Worm (Caenorhabditis elegans) whole organism, young adult: Measurements from ENCODE around the gene C28C12.11.
A peak's percentile ranks its signal among the peaks of the same experiment; 100 is the strongest.

Experiments
- B0261.1 ChIP-seq: sonication (generic microtip); optimal IDR thresholded peaks from 2 replicates; lab custom pipeline; 2016; ENCODE audit warnings: mild to moderate bottlenecking, missing genetic modification characterization, moderate library complexity, missing compliant biosample characterization
- C06A6.2 ChIP-seq: fragments of 200-800 bp; sonication (Bioruptor generic); conservative IDR thresholded peaks from 2 replicates; pipeline ENCODE4 v1.3.6; 2022; ENCODE audit warnings: missing genetic modification characterization, missing compliant biosample characterization
- D2030.7 ChIP-seq: fragments of 200-800 bp; sonication (Bioruptor generic); IDR thresholded peaks from 2 replicates; pipeline ENCODE4 v1.3.6; 2022; ENCODE audit warnings: missing genetic modification reagents, missing genetic modification characterization, missing compliant biosample characterization
- F10E7.11 ChIP-seq: sonication (generic microtip); optimal IDR thresholded peaks from 2 replicates; lab custom pipeline; 2017; ENCODE audit warnings: mild to moderate bottlenecking, missing genetic modification characterization, moderate library complexity, missing compliant biosample characterization
- F33H1.4 ChIP-seq: fragments of 200-800 bp; sonication (Bioruptor generic); IDR thresholded peaks from 2 replicates; pipeline ENCODE4 v1.3.6; 2022; ENCODE audit warnings: missing genetic modification reagents, missing genetic modification characterization, missing compliant biosample characterization
- F49E8.2 ChIP-seq: sonication (generic microtip); optimal IDR thresholded peaks from 3 replicates; lab custom pipeline; 2017; ENCODE audit warnings: missing genetic modification characterization, mild to moderate bottlenecking, missing compliant biosample characterization, antibody characterized with exemption, moderate library complexity; ENCODE audit not compliant: insufficient read depth
- F52B5.7 ChIP-seq: sonication (generic microtip); optimal IDR thresholded peaks from 2 replicates; lab custom pipeline; 2016; ENCODE audit warnings: mild to moderate bottlenecking, missing genetic modification characterization, missing compliant biosample characterization
- F57A8.1 ChIP-seq: fragments of 200-800 bp; sonication (Bioruptor generic); optimal IDR thresholded peaks from 2 replicates; lab custom pipeline; 2018; ENCODE audit warnings: mild to moderate bottlenecking, missing genetic modification characterization, moderate library complexity, missing compliant biosample characterization
- K11D2.4 ChIP-seq: fragments of 200-800 bp; sonication (Bioruptor generic); IDR thresholded peaks from 2 replicates; pipeline ENCODE4 v1.3.6; 2022; ENCODE audit warnings: missing genetic modification reagents, missing genetic modification characterization, missing compliant biosample characterization
- K12H6.12 ChIP-seq: fragments of 200-800 bp; sonication (Bioruptor generic); optimal IDR thresholded peaks from 2 replicates; lab custom pipeline; 2018; ENCODE audit warnings: mild to moderate bottlenecking, missing genetic modification characterization, missing compliant biosample characterization
- aptf-3 ChIP-seq: fragments of 200-800 bp; sonication (Bioruptor generic); IDR thresholded peaks from 2 replicates; pipeline ENCODE4 v1.3.6; 2022; ENCODE audit warnings: missing genetic modification characterization, missing compliant biosample characterization
- athp-1 ChIP-seq: sonication (generic microtip); optimal IDR thresholded peaks from 2 replicates; lab custom pipeline; 2017; ENCODE audit warnings: mild to moderate bottlenecking, missing genetic modification characterization, missing compliant biosample characterization
- attf-3 ChIP-seq: fragments of 200-800 bp; sonication (Bioruptor generic); conservative IDR thresholded peaks from 2 replicates; pipeline ENCODE4 v1.3.6; 2022; ENCODE audit warnings: missing genetic modification reagents, missing genetic modification characterization, missing compliant biosample characterization
- bed-1 ChIP-seq: fragments of 200-800 bp; sonication (Bioruptor generic); IDR thresholded peaks from 2 replicates; pipeline ENCODE4 v1.3.6; 2022; ENCODE audit warnings: missing genetic modification reagents, missing genetic modification characterization, missing compliant biosample characterization
- ceh-79 ChIP-seq: sonication (generic microtip); optimal IDR thresholded peaks from 2 replicates; lab custom pipeline; 2017; ENCODE audit warnings: mild to moderate bottlenecking, missing genetic modification characterization, missing compliant biosample characterization
- die-1 ChIP-seq: sonication (generic microtip); optimal IDR thresholded peaks from 2 replicates; lab custom pipeline; 2016; ENCODE audit warnings: missing genotype, mild to moderate bottlenecking, missing genetic modification characterization, missing compliant biosample characterization
- efl-1 ChIP-seq: fragments of 150-350 bp; optimal IDR thresholded peaks from 2 replicates; lab custom pipeline; 2014; ENCODE audit warnings: missing biosample characterization, missing genetic modification reagents, missing genetic modification characterization
- ekl-4 ChIP-seq: fragments of 200-800 bp; sonication (Bioruptor generic); IDR thresholded peaks from 2 replicates; pipeline ENCODE4 v1.3.6; 2022; ENCODE audit warnings: missing genetic modification reagents, missing genetic modification characterization, missing compliant biosample characterization
- ets-4 ChIP-seq: fragments of 200-800 bp; sonication (Bioruptor generic); optimal IDR thresholded peaks from 2 replicates; lab custom pipeline; 2018; ENCODE audit warnings: mild to moderate bottlenecking, missing genetic modification characterization, missing compliant biosample characterization
- fkh-3 ChIP-seq: sonication (generic microtip); optimal IDR thresholded peaks from 2 replicates; lab custom pipeline; 2016; ENCODE audit warnings: mild to moderate bottlenecking, missing genetic modification characterization, missing compliant biosample characterization
- gei-17 ChIP-seq: fragments of 200-800 bp; sonication (Bioruptor generic); optimal IDR thresholded peaks from 2 replicates; lab custom pipeline; 2018; ENCODE audit warnings: mild to moderate bottlenecking, missing genetic modification characterization, missing compliant biosample characterization
- lag-1 ChIP-seq: fragments of 200-800 bp; sonication (Bioruptor generic); IDR thresholded peaks from 2 replicates; pipeline ENCODE4 v1.3.6; 2022; ENCODE audit warnings: missing genetic modification reagents, missing genetic modification characterization, missing compliant biosample characterization
- let-607 ChIP-seq, 2 experiments: fragments of 200-800 bp in 1 of 2; sonication (Bioruptor generic) in 1 of 2; sonication (generic microtip) in 1 of 2; optimal IDR thresholded peaks; 2 replicates each; lab custom pipeline; 2016 to 2018; ENCODE audit warnings: mild to moderate bottlenecking in 2 of 2, missing compliant biosample characterization in 2 of 2, missing genetic modification characterization in 2 of 2, moderate library complexity in 2 of 2, missing genotype in 1 of 2
- lin-54 ChIP-seq: fragments of 200-800 bp; sonication (Bioruptor generic); optimal IDR thresholded peaks from 2 replicates; lab custom pipeline; 2018; ENCODE audit warnings: mild to moderate bottlenecking, missing genetic modification characterization, missing compliant biosample characterization
- madf-3 ChIP-seq: fragments of 200-800 bp; sonication (Bioruptor generic); IDR thresholded peaks from 2 replicates; pipeline ENCODE4 v1.3.6; 2022; ENCODE audit warnings: missing genetic modification reagents, missing genetic modification characterization, missing compliant biosample characterization
- mcd-1 ChIP-seq: fragments of 200-800 bp; sonication (Bioruptor generic); IDR thresholded peaks from 2 replicates; pipeline ENCODE4 v1.3.6; 2022; ENCODE audit warnings: missing genetic modification reagents, missing genetic modification characterization, missing compliant biosample characterization
- mel-28 ChIP-seq: sonication (generic microtip); optimal IDR thresholded peaks from 2 replicates; lab custom pipeline; 2016; ENCODE audit warnings: borderline replicate concordance, mild to moderate bottlenecking, missing genetic modification characterization, missing compliant biosample characterization
- mes-4 ChIP-seq: sonication (generic microtip); optimal IDR thresholded peaks from 2 replicates; lab custom pipeline; 2016; ENCODE audit warnings: missing genotype, missing genetic modification characterization, missing compliant biosample characterization
- mxl-1 ChIP-seq: sonication (generic microtip); optimal IDR thresholded peaks from 2 replicates; lab custom pipeline; 2016; ENCODE audit warnings: missing genetic modification characterization, missing compliant biosample characterization
- nfya-1 ChIP-seq: sonication (generic microtip); optimal IDR thresholded peaks from 2 replicates; lab custom pipeline; 2017; ENCODE audit warnings: antibody characterized with exemption, missing compliant biosample characterization, missing genetic modification characterization, borderline replicate concordance; ENCODE audit not compliant: insufficient read depth
- nfyb-1 ChIP-seq: fragments of 200-800 bp; sonication (Bioruptor generic); IDR thresholded peaks from 2 replicates; pipeline ENCODE4 v1.3.6; 2022; ENCODE audit warnings: missing genetic modification reagents, missing genetic modification characterization, missing compliant biosample characterization
- nhr-120 ChIP-seq: fragments of 200-800 bp; sonication (Bioruptor generic); IDR thresholded peaks from 2 replicates; pipeline ENCODE4 v1.3.6; 2022; ENCODE audit warnings: missing genetic modification characterization, missing compliant biosample characterization
- nhr-27 ChIP-seq: fragments of 200-800 bp; sonication (Bioruptor generic); optimal IDR thresholded peaks from 2 replicates; lab custom pipeline; 2018; ENCODE audit warnings: mild to moderate bottlenecking, missing genetic modification characterization, moderate library complexity, missing compliant biosample characterization
- rec-8 ChIP-seq, 2 experiments: sonication (generic microtip); optimal IDR thresholded peaks; 2 replicates each; lab custom pipeline; 2016; ENCODE audit warnings: mild to moderate bottlenecking in 2 of 2, missing genetic modification characterization in 2 of 2, missing genetic modification reagents in 2 of 2, missing genotype in 2 of 2, missing biosample characterization in 1 of 2, missing compliant biosample characterization in 1 of 2, moderate library complexity in 1 of 2
- snpc-1.1 ChIP-seq: sonication (generic microtip); optimal IDR thresholded peaks from 2 replicates; lab custom pipeline; 2017; ENCODE audit warnings: missing genetic modification characterization, mild to moderate bottlenecking, missing compliant biosample characterization, antibody characterized with exemption, moderate library complexity, missing genotype, missing genetic modification reagents; ENCODE audit not compliant: insufficient read depth
- snpc-1.3 ChIP-seq: sonication (generic microtip); optimal IDR thresholded peaks from 2 replicates; lab custom pipeline; 2017; ENCODE audit warnings: missing genetic modification characterization, mild to moderate bottlenecking, missing compliant biosample characterization, antibody characterized with exemption, moderate library complexity, missing genotype, missing genetic modification reagents; ENCODE audit not compliant: insufficient read depth
- snpc-3.4 ChIP-seq: sonication (generic microtip); optimal IDR thresholded peaks from 2 replicates; lab custom pipeline; 2017; ENCODE audit warnings: missing genetic modification characterization, mild to moderate bottlenecking, missing compliant biosample characterization, antibody characterized with exemption, moderate library complexity, missing genotype, missing genetic modification reagents
- somi-1 ChIP-seq: fragments of 200-800 bp; sonication (Bioruptor generic); optimal IDR thresholded peaks from 2 replicates; lab custom pipeline; 2018; ENCODE audit warnings: mild to moderate bottlenecking, missing genetic modification characterization, missing compliant biosample characterization
- tbp1 ChIP-seq: fragments of 200-800 bp; sonication (Bioruptor generic); optimal IDR thresholded peaks from 2 replicates; lab custom pipeline; 2018; ENCODE audit warnings: mild to moderate bottlenecking, missing genetic modification characterization, missing compliant biosample characterization
- tlf-1 ChIP-seq: fragments of 200-800 bp; sonication (Bioruptor generic); optimal IDR thresholded peaks from 2 replicates; lab custom pipeline; 2018; ENCODE audit warnings: mild to moderate bottlenecking, missing genetic modification characterization, missing compliant biosample characterization
- zim-3 ChIP-seq: sonication (generic microtip); optimal IDR thresholded peaks from 2 replicates; lab custom pipeline; 2017; ENCODE audit warnings: mild to moderate bottlenecking, missing genetic modification characterization, moderate library complexity, missing compliant biosample characterization
- ztf-18 ChIP-seq: sonication (generic microtip); optimal IDR thresholded peaks from 2 replicates; lab custom pipeline; 2016; ENCODE audit warnings: missing genotype, mild to moderate bottlenecking, missing genetic modification characterization, missing compliant biosample characterization
- ztf-22 ChIP-seq: fragments of 200-800 bp; sonication (Bioruptor generic); optimal IDR thresholded peaks from 2 replicates; lab custom pipeline; 2018; ENCODE audit warnings: mild to moderate bottlenecking, missing genetic modification characterization, moderate library complexity, missing compliant biosample characterization
- ztf-25 ChIP-seq: fragments of 200-800 bp; sonication (Bioruptor generic); IDR thresholded peaks from 2 replicates; pipeline ENCODE4 v1.3.6; 2022; ENCODE audit warnings: missing genetic modification reagents, missing genetic modification characterization, missing compliant biosample characterization
- ztf-3 ChIP-seq: fragments of 200-800 bp; sonication (Bioruptor generic); optimal IDR thresholded peaks from 2 replicates; lab custom pipeline; 2018; ENCODE audit warnings: mild to moderate bottlenecking, missing genetic modification characterization, missing compliant biosample characterization

Gene C28C12.11

ce11 chrIV:8431567-8432458, 42.0 kb upstream of the C28C12.11 start:
- TF ChIP-seq ztf-25 (0 out of 2 replicates have a peak, but pooled peaks have one; percentile 14), F33H1.4 (GFP tag; lab: Robert Waterston, UW) (peak; percentile 48; the same call in 1 of the 2 replicates), aptf-3 (GFP tag; lab: Robert Waterston, UW) (no peak), gei-17 (GFP tag; lab: Kevin White, UChicago) (peak; percentile 33), ekl-4 (peak; percentile 43; the same call in 1 of the 2 replicates), nhr-120 (no peak), B0261.1 (tag; lab: Kevin White, UChicago) (no peak), mxl-1 (tag; lab: Kevin White, UChicago) (no peak), lin-54 (peak; percentile 68), snpc-1.3 (tag; lab: Kevin White, UChicago) (peak; percentile 5), lag-1 (GFP tag; lab: Robert Waterston, UW) (no peak), F10E7.11 (tag; lab: Kevin White, UChicago) (no peak), tbp1 (peak; percentile 54), snpc-3.4 (no peak), efl-1 (GFP tag; lab: Kevin White, UChicago) (no peak), bed-1 (GFP tag; lab: Robert Waterston, UW) (no peak), let-607 (tag; optimal IDR thresholded peaks at IDR 0.05; lab: Kevin White, UChicago) (peak; percentile 64 to 89), athp-1 (tag; lab: Kevin White, UChicago) (peak; percentile 55), ztf-3 (no peak), mes-4 (tag; lab: Kevin White, UChicago) (no peak), attf-3 (GFP tag; lab: Robert Waterston, UW) (0 out of 2 replicates have a peak, but pooled peaks have one; percentile 10), tlf-1 (GFP tag; lab: Kevin White, UChicago) (peak; percentile 63), F57A8.1 (no peak), nfyb-1 (GFP tag; lab: Robert Waterston, UW) (peak; percentile 95), F49E8.2 (tag; lab: Kevin White, UChicago) (no peak), ztf-22 (peak; percentile 0), nhr-27 (no peak), nfya-1 (tag; lab: Kevin White, UChicago) (no peak), zim-3 (peak; percentile 40), C06A6.2 (GFP tag; lab: Robert Waterston, UW) (peak; percentile 10; the same call in 1 of the 2 replicates), F52B5.7 (tag; lab: Kevin White, UChicago) (no peak), somi-1 (GFP tag; lab: Kevin White, UChicago) (no peak), die-1 (tag; lab: Kevin White, UChicago) (no peak), D2030.7 (GFP tag; lab: Robert Waterston, UW) (no peak), K11D2.4 (GFP tag; lab: Robert Waterston, UW) (peak; percentile 34), K12H6.12 (peak; percentile 15), ceh-79 (no peak), ztf-18 (tag; lab: Kevin White, UChicago) (no peak), rec-8 (tag; optimal IDR thresholded peaks at IDR 0.05; lab: Kevin White, UChicago) (no peak), fkh-3 (tag; lab: Kevin White, UChicago) (no peak), mcd-1 (GFP tag; lab: Robert Waterston, UW) (peak; percentile 55), snpc-1.1 (tag; lab: Kevin White, UChicago) (peak; percentile 1), mel-28 (tag; lab: Kevin White, UChicago) (no peak), ets-4 (peak; percentile 75), madf-3 (GFP tag; lab: Robert Waterston, UW) (peak; percentile 86)
